Fruit fly (Drosophila melanogaster) whole organism, embryonic: Measurements from ENCODE around the gene CG15930.

Experiments
- CG10274 ChIP-seq: fragments of 200-800 bp; sonication (Bioruptor generic); optimal IDR thresholded peaks from 3 replicates; lab custom pipeline; 2017; ENCODE audit warnings: missing biosample characterization, mild to moderate bottlenecking, missing genetic modification characterization
- CG10543 ChIP-seq: fragments of 200-800 bp; sonication (Bioruptor generic); optimal IDR thresholded peaks from 3 replicates; lab custom pipeline; 2017; ENCODE audit warnings: missing biosample characterization, mild to moderate bottlenecking, missing genetic modification characterization, moderate library complexity
- CG11560 ChIP-seq: fragments of 200-800 bp; sonication (Bioruptor generic); IDR thresholded peaks from 3 replicates; pipeline ENCODE4 v1.3.6; 2022; ENCODE audit warnings: missing biosample characterization, missing genetic modification characterization
- CG11723 ChIP-seq: fragments of 200-800 bp; sonication (Bioruptor generic); optimal IDR thresholded peaks from 2 replicates; lab custom pipeline; 2017; ENCODE audit warnings: missing biosample characterization, mild to moderate bottlenecking, missing genetic modification characterization
- CG12744 ChIP-seq: fragments of 200-800 bp; sonication (Bioruptor generic); optimal IDR thresholded peaks from 2 replicates; lab custom pipeline; 2016; ENCODE audit warnings: missing biosample characterization, missing genetic modification characterization
- CG12942 ChIP-seq: fragments of 200-800 bp; sonication (Bioruptor generic); optimal IDR thresholded peaks from 3 replicates; lab custom pipeline; 2016; ENCODE audit warnings: missing biosample characterization, missing genetic modification characterization
- CG14014 ChIP-seq: fragments of 200-800 bp; sonication (Bioruptor generic); IDR thresholded peaks from 2 replicates; pipeline ENCODE4 v1.3.6; 2022; ENCODE audit warnings: missing biosample characterization, missing genetic modification characterization
- CG15601 ChIP-seq: fragments of 200-800 bp; sonication (Bioruptor generic); optimal IDR thresholded peaks from 3 replicates; lab custom pipeline; 2019; ENCODE audit warnings: missing biosample characterization, mild to moderate bottlenecking, missing genetic modification characterization, moderate library complexity
- CG15696 ChIP-seq: fragments of 200-800 bp; sonication (Bioruptor generic); optimal IDR thresholded peaks from 2 replicates; lab custom pipeline; 2019; ENCODE audit warnings: missing biosample characterization, mild to moderate bottlenecking, missing genetic modification characterization, moderate library complexity
- CG1832 ChIP-seq: fragments of 200-800 bp; sonication (Bioruptor generic); optimal IDR thresholded peaks from 2 replicates; lab custom pipeline; 2017; ENCODE audit warnings: missing biosample characterization, mild to moderate bottlenecking, missing genetic modification characterization, inconsistent platforms
- CG18476 ChIP-seq: fragments of 200-800 bp; sonication (Bioruptor generic); optimal IDR thresholded peaks from 2 replicates; lab custom pipeline; 2016; ENCODE audit warnings: missing biosample characterization, mild to moderate bottlenecking, missing genetic modification characterization
- CG32532 ChIP-seq: fragments of 200-800 bp; sonication (Bioruptor generic); IDR thresholded peaks from 2 replicates; pipeline ENCODE4 v1.3.6; 2022; ENCODE audit warnings: missing biosample characterization, missing genetic modification characterization
- CG3407 ChIP-seq: fragments of 200-800 bp; sonication (Bioruptor generic); optimal IDR thresholded peaks from 2 replicates; lab custom pipeline; 2018; ENCODE audit warnings: missing biosample characterization, mild to moderate bottlenecking, missing genetic modification characterization
- CG3847 ChIP-seq: fragments of 200-800 bp; sonication (Bioruptor generic); IDR thresholded peaks from 2 replicates; pipeline ENCODE4 v1.3.6; 2022; ENCODE audit warnings: missing biosample characterization, missing genetic modification characterization
- CG4282 ChIP-seq: fragments of 200-800 bp; sonication (Bioruptor generic); optimal IDR thresholded peaks from 2 replicates; lab custom pipeline; 2016; ENCODE audit warnings: missing biosample characterization, missing genetic modification characterization
- CG4617 ChIP-seq: fragments of 200-800 bp; sonication (Bioruptor generic); optimal IDR thresholded peaks from 3 replicates; lab custom pipeline; 2016; ENCODE audit warnings: missing biosample characterization, missing genetic modification characterization, borderline replicate concordance
- CG5245 ChIP-seq: fragments of 200-800 bp; sonication (Bioruptor generic); optimal IDR thresholded peaks from 3 replicates; lab custom pipeline; 2016; ENCODE audit warnings: missing biosample characterization, missing genetic modification characterization
- CG6254 ChIP-seq: fragments of 200-800 bp; sonication (Bioruptor generic); optimal IDR thresholded peaks from 3 replicates; lab custom pipeline; 2017; ENCODE audit warnings: mild to moderate bottlenecking, missing biosample characterization, missing genetic modification reagents, missing genetic modification characterization
- CG6791 ChIP-seq: fragments of 200-800 bp; sonication (Bioruptor generic); IDR thresholded peaks from 3 replicates; pipeline ENCODE4 v1.3.6; 2022; ENCODE audit warnings: missing biosample characterization, missing genetic modification characterization; ENCODE audit not compliant: partially characterized antibody
- CG7745 ChIP-seq: fragments of 200-800 bp; sonication (Bioruptor generic); optimal IDR thresholded peaks from 2 replicates; lab custom pipeline; 2018; ENCODE audit warnings: missing biosample characterization, mild to moderate bottlenecking, missing genetic modification characterization, moderate library complexity
- CG8281 ChIP-seq: fragments of 200-800 bp; sonication (Bioruptor generic); optimal IDR thresholded peaks from 2 replicates; lab custom pipeline; 2018; ENCODE audit warnings: missing biosample characterization, mild to moderate bottlenecking, missing genetic modification characterization, moderate library complexity
- Camta ChIP-seq: fragments of 200-800 bp; sonication (Bioruptor generic); optimal IDR thresholded peaks from 2 replicates; lab custom pipeline; 2016; ENCODE audit warnings: missing biosample characterization, missing genetic modification characterization
- Chrac-16 ChIP-seq: fragments of 200-800 bp; sonication (Bioruptor generic); optimal IDR thresholded peaks from 3 replicates; lab custom pipeline; 2016; ENCODE audit warnings: missing biosample characterization, missing genetic modification characterization
- Fer2 ChIP-seq: fragments of 200-800 bp; sonication (Bioruptor generic); optimal IDR thresholded peaks from 2 replicates; lab custom pipeline; 2018; ENCODE audit warnings: missing biosample characterization, mild to moderate bottlenecking, missing genetic modification characterization, moderate library complexity
- Hmx ChIP-seq: fragments of 200-800 bp; sonication (Bioruptor generic); optimal IDR thresholded peaks from 2 replicates; lab custom pipeline; 2016; ENCODE audit warnings: missing biosample characterization, missing genetic modification characterization
- Lhr ChIP-seq: fragments of 200-800 bp; sonication (Bioruptor generic); optimal IDR thresholded peaks from 3 replicates; lab custom pipeline; 2017; ENCODE audit warnings: mild to moderate bottlenecking, missing biosample characterization, missing genetic modification reagents, missing genetic modification characterization
- Oli ChIP-seq: fragments of 200-800 bp; sonication (Bioruptor generic); optimal IDR thresholded peaks from 2 replicates; lab custom pipeline; 2018; ENCODE audit warnings: missing biosample characterization, mild to moderate bottlenecking, missing genetic modification characterization, moderate library complexity
- PHDP ChIP-seq: fragments of 200-800 bp; sonication (Bioruptor generic); optimal IDR thresholded peaks from 3 replicates; lab custom pipeline; 2018; ENCODE audit warnings: missing biosample characterization, mild to moderate bottlenecking, missing genetic modification characterization, moderate library complexity
- bcd ChIP-seq: fragments of 200-800 bp; sonication (Bioruptor generic); optimal IDR thresholded peaks from 2 replicates; lab custom pipeline; 2017; ENCODE audit warnings: missing biosample characterization, mild to moderate bottlenecking, missing genetic modification characterization
- bigmax ChIP-seq: fragments of 200-800 bp; sonication (Bioruptor generic); optimal IDR thresholded peaks from 2 replicates; lab custom pipeline; 2018; ENCODE audit warnings: missing biosample characterization, mild to moderate bottlenecking, missing genetic modification characterization
- br ChIP-seq: fragments of >200 bp; optimal IDR thresholded peaks from 2 replicates; lab custom pipeline; 2017
- btn ChIP-seq: fragments of 200-800 bp; sonication (Bioruptor generic); optimal IDR thresholded peaks from 2 replicates; lab custom pipeline; 2016; ENCODE audit warnings: missing biosample characterization, missing genetic modification characterization
- exex ChIP-seq: fragments of 200-800 bp; sonication (Bioruptor generic); optimal IDR thresholded peaks from 4 replicates; lab custom pipeline; 2018; ENCODE audit warnings: missing biosample characterization, mild to moderate bottlenecking, missing genetic modification characterization, moderate library complexity
- gce ChIP-seq: fragments of 200-800 bp; sonication (Bioruptor generic); IDR thresholded peaks from 3 replicates; pipeline ENCODE4 v1.3.6; 2022; ENCODE audit warnings: missing biosample characterization, missing genetic modification characterization
- ind ChIP-seq: fragments of 200-800 bp; sonication (Bioruptor generic); optimal IDR thresholded peaks from 3 replicates; lab custom pipeline; 2016; ENCODE audit warnings: missing biosample characterization, missing genetic modification characterization
- insv ChIP-seq, 2 experiments: fragments of 200-800 bp; sonication (Bioruptor generic); optimal IDR thresholded peaks; 3 replicates each; lab custom pipeline; 2016 to 2018; ENCODE audit warnings: missing biosample characterization in 2 of 2, missing genetic modification characterization in 2 of 2
- nerfin-1 ChIP-seq: fragments of 200-800 bp; sonication (Bioruptor generic); optimal IDR thresholded peaks from 3 replicates; lab custom pipeline; 2019; ENCODE audit warnings: missing biosample characterization, mild to moderate bottlenecking, missing genetic modification characterization, moderate library complexity
- onecut ChIP-seq: fragments of 200-800 bp; sonication (Bioruptor generic); IDR thresholded peaks from 2 replicates; pipeline ENCODE4 v1.3.6; 2022; ENCODE audit warnings: missing biosample characterization, missing genetic modification characterization
- p53 ChIP-seq: fragments of 200-800 bp; sonication (Bioruptor generic); optimal IDR thresholded peaks from 2 replicates; lab custom pipeline; 2016; ENCODE audit warnings: missing biosample characterization, missing genetic modification characterization
- pzg ChIP-seq: fragments of 200-800 bp; sonication (Bioruptor generic); optimal IDR thresholded peaks from 3 replicates; lab custom pipeline; 2018; ENCODE audit warnings: missing biosample characterization, mild to moderate bottlenecking, missing genetic modification characterization, moderate library complexity
- ranshi ChIP-seq: fragments of 200-800 bp; sonication (Bioruptor generic); IDR thresholded peaks from 2 replicates; pipeline ENCODE4 v1.3.6; 2022; ENCODE audit warnings: missing biosample characterization, missing genetic modification characterization
- repo ChIP-seq: fragments of 200-800 bp; sonication (Bioruptor generic); optimal IDR thresholded peaks from 2 replicates; lab custom pipeline; 2016; ENCODE audit warnings: missing biosample characterization, missing genetic modification characterization
- run ChIP-seq: fragments of 200-800 bp; sonication (Bioruptor generic); optimal IDR thresholded peaks from 3 replicates; lab custom pipeline; 2018; ENCODE audit warnings: missing biosample characterization, mild to moderate bottlenecking, missing genetic modification characterization
- sc ChIP-seq, 3 experiments: fragments of >200 bp in 2 of 3; fragments of 200-800 bp in 1 of 3; sonication (Bioruptor generic) in 1 of 3; optimal IDR thresholded peaks; 2 replicates in 2 of 3; 3 replicates in 1 of 3; lab custom pipeline; 2017; ENCODE audit warnings: mild to moderate bottlenecking in 1 of 3, missing biosample characterization in 1 of 3, missing genetic modification characterization in 1 of 3, missing genetic modification reagents in 1 of 3
- sr ChIP-seq: fragments of 200-800 bp; sonication (Bioruptor generic); IDR thresholded peaks from 3 replicates; pipeline ENCODE4 v1.3.6; 2022; ENCODE audit warnings: missing biosample characterization, missing genetic modification characterization
- stc ChIP-seq: fragments of 200-800 bp; sonication (Bioruptor generic); IDR thresholded peaks from 2 replicates; pipeline ENCODE4 v1.3.6; 2022; ENCODE audit warnings: missing biosample characterization, missing genetic modification characterization
- stwl ChIP-seq: fragments of 200-800 bp; sonication (Bioruptor generic); optimal IDR thresholded peaks from 3 replicates; lab custom pipeline; 2018; ENCODE audit warnings: missing biosample characterization, mild to moderate bottlenecking, missing genetic modification characterization, moderate library complexity
- unc-4 ChIP-seq: fragments of 200-800 bp; sonication (Bioruptor generic); IDR thresholded peaks from 2 replicates; pipeline ENCODE4 v1.3.6; 2022; ENCODE audit warnings: missing biosample characterization, missing genetic modification characterization; ENCODE audit not compliant: partially characterized antibody
- yki ChIP-seq: fragments of >200 bp; optimal IDR thresholded peaks from 3 replicates; lab custom pipeline; 2018
- zen ChIP-seq: fragments of 200-800 bp; sonication (Bioruptor generic); optimal IDR thresholded peaks from 3 replicates; lab custom pipeline; 2018; ENCODE audit warnings: missing biosample characterization, mild to moderate bottlenecking, missing genetic modification characterization, moderate library complexity
- zfh1 ChIP-seq: fragments of 200-800 bp; sonication (Bioruptor generic); IDR thresholded peaks from 3 replicates; pipeline ENCODE4 v1.3.6; 2022; ENCODE audit warnings: missing biosample characterization, missing genetic modification characterization

CG15930 gene

dm6 chrX:5332259-5332862 is 15.3 kb upstream of the CG15930 start, which contains the start of gene CanB (continued):
- TF ChIP-seq bigmax (GFP tag; lab: Kevin White, UChicago) (no peak), run (tag; lab: Kevin White, UChicago) (no peak), CG6254 (no peak), onecut (GFP tag; lab: Robert Waterston, UW) (no peak), Camta (GFP tag; lab: Kevin White, UChicago) (no peak), pzg (peak; percentile 29), Lhr (GFP tag; lab: Kevin White, UChicago) (peak; percentile 48), gce (GFP tag; lab: Robert Waterston, UW) (no peak), bcd (GFP tag; lab: Kevin White, UChicago) (no peak), CG11560 (tag; lab: Robert Waterston, UW) (no peak), Chrac-16 (GFP tag; lab: Kevin White, UChicago) (no peak), zen (tag; lab: Kevin White, UChicago) (peak; percentile 57), yki (lab: Kevin White, UChicago) (no peak), p53 (GFP tag; lab: Kevin White, UChicago) (no peak), CG12942 (GFP tag; lab: Kevin White, UChicago) (no peak), Oli (tag; lab: Kevin White, UChicago) (no peak), CG8281 (tag; lab: Kevin White, UChicago) (no peak), insv (GFP tag; optimal IDR thresholded peaks at IDR 0.05; lab: Kevin White, UChicago) (no peak), btn (GFP tag; lab: Kevin White, UChicago) (no peak), PHDP (tag; lab: Kevin White, UChicago) (no peak), CG3407 (GFP tag; lab: Kevin White, UChicago) (no peak), repo (GFP tag; lab: Kevin White, UChicago) (no peak), sc (optimal IDR thresholded peaks at IDR 0.05; lab: Kevin White, UChicago) (no peak), sc (GFP tag; optimal IDR thresholded peaks at IDR 0.05; lab: Kevin White, UChicago) (no peak), CG14014 (GFP tag; lab: Robert Waterston, UW) (no peak), unc-4 (peak; percentile 66), CG1832 (GFP tag; lab: Kevin White, UChicago) (no peak), nerfin-1 (tag; lab: Kevin White, UChicago) (peak; percentile 39), CG10274 (no peak), sr (GFP tag; lab: Robert Waterston, UW) (no peak), br (no peak), CG3847 (GFP tag; lab: Robert Waterston, UW) (no peak), CG4282 (GFP tag; lab: Kevin White, UChicago) (no peak), CG10543 (GFP tag; lab: Kevin White, UChicago) (no peak), CG5245 (no peak), CG11723 (GFP tag; lab: Kevin White, UChicago) (no peak), CG32532 (GFP tag; lab: Robert Waterston, UW) (0 out of 2 replicates have a peak, but pooled peaks have one; percentile 11), ranshi (no peak), CG4617 (no peak), Fer2 (no peak), CG12744 (GFP tag; lab: Kevin White, UChicago) (peak; percentile 42), zfh1 (no peak), CG6791 (GFP tag; lab: Robert Waterston, UW) (peak; percentile 74), CG7745 (tag; lab: Kevin White, UChicago) (no peak), ind (no peak), stwl (peak; percentile 42), CG15601 (tag; lab: Kevin White, UChicago) (no peak), CG18476 (GFP tag; lab: Kevin White, UChicago) (no peak), Hmx (GFP tag; lab: Kevin White, UChicago) (no peak), exex (tag; lab: Kevin White, UChicago) (no peak), stc (GFP tag; lab: Robert Waterston, UW) (no peak), CG15696 (no peak)
